Fruit fly (Drosophila melanogaster) whole organism, embryonic: ENCODE data around the gene hang.

Experiments
- ATbp ChIP-seq: fragments of 200-800 bp; sonication (Bioruptor generic); optimal IDR thresholded peaks from 2 replicates; lab custom pipeline; 2017; ENCODE audit warnings: missing biosample characterization, mild to moderate bottlenecking, missing genetic modification characterization, missing genetic modification reagents
- Abd-B ChIP-seq: fragments of 200-800 bp; sonication (Bioruptor generic); optimal IDR thresholded peaks from 2 replicates; lab custom pipeline; 2018; ENCODE audit warnings: missing biosample characterization, mild to moderate bottlenecking, missing genetic modification characterization, moderate library complexity
- CG11456 ChIP-seq: fragments of 200-800 bp; sonication (Bioruptor generic); IDR thresholded peaks from 3 replicates; pipeline ENCODE4 v1.3.6; 2022; ENCODE audit warnings: missing biosample characterization, missing genetic modification characterization
- CG12071 ChIP-seq: fragments of 200-800 bp; sonication (Bioruptor generic); optimal IDR thresholded peaks from 3 replicates; lab custom pipeline; 2018; ENCODE audit warnings: missing biosample characterization, mild to moderate bottlenecking, missing genetic modification characterization
- CG12769 ChIP-seq: fragments of 200-800 bp; sonication (Bioruptor generic); optimal IDR thresholded peaks from 2 replicates; lab custom pipeline; 2019; ENCODE audit warnings: missing biosample characterization, mild to moderate bottlenecking, missing genetic modification characterization, moderate library complexity
- CG13296 ChIP-seq: fragments of 200-800 bp; sonication (Bioruptor generic); optimal IDR thresholded peaks from 3 replicates; lab custom pipeline; 2018; ENCODE audit warnings: missing biosample characterization, mild to moderate bottlenecking, missing genetic modification characterization
- CG15514 ChIP-seq: fragments of 200-800 bp; sonication (Bioruptor generic); optimal IDR thresholded peaks from 3 replicates; lab custom pipeline; 2017; ENCODE audit warnings: missing biosample characterization, missing genetic modification characterization, mild to moderate bottlenecking, moderate library complexity, missing genetic modification reagents
- CG17359 ChIP-seq: fragments of 200-800 bp; sonication (Bioruptor generic); optimal IDR thresholded peaks from 3 replicates; lab custom pipeline; 2018; ENCODE audit warnings: missing biosample characterization, mild to moderate bottlenecking, missing genetic modification characterization, moderate library complexity
- CG1792 ChIP-seq: fragments of 200-800 bp; sonication (Bioruptor generic); optimal IDR thresholded peaks from 2 replicates; lab custom pipeline; 2016; ENCODE audit warnings: missing biosample characterization, missing genetic modification characterization
- CG32532 ChIP-seq: fragments of 200-800 bp; sonication (Bioruptor generic); IDR thresholded peaks from 2 replicates; pipeline ENCODE4 v1.3.6; 2022; ENCODE audit warnings: missing biosample characterization, missing genetic modification characterization
- CG34224 ChIP-seq: fragments of 200-800 bp; sonication (Bioruptor generic); IDR thresholded peaks from 3 replicates; pipeline ENCODE4 v1.3.6; 2022; ENCODE audit warnings: missing biosample characterization, missing genetic modification characterization; ENCODE audit not compliant: partially characterized antibody
- CG34376 ChIP-seq: fragments of 200-800 bp; sonication (Bioruptor generic); optimal IDR thresholded peaks from 2 replicates; lab custom pipeline; 2018; ENCODE audit warnings: missing biosample characterization, mild to moderate bottlenecking, missing genetic modification characterization
- CG4707 ChIP-seq: fragments of 200-800 bp; sonication (Bioruptor generic); optimal IDR thresholded peaks from 2 replicates; lab custom pipeline; 2018; ENCODE audit warnings: missing biosample characterization, mild to moderate bottlenecking, missing genetic modification characterization, moderate library complexity
- CG5953 ChIP-seq: fragments of 200-800 bp; sonication (Bioruptor generic); IDR thresholded peaks from 2 replicates; pipeline ENCODE4 v1.3.6; 2022; ENCODE audit warnings: missing biosample characterization, missing genetic modification characterization
- CG6654 ChIP-seq: fragments of 200-800 bp; sonication (Bioruptor generic); optimal IDR thresholded peaks from 2 replicates; lab custom pipeline; 2017; ENCODE audit warnings: missing biosample characterization, mild to moderate bottlenecking, missing genetic modification characterization
- CG6689 ChIP-seq: fragments of 200-800 bp; sonication (Bioruptor generic); IDR thresholded peaks from 2 replicates; pipeline ENCODE4 v1.3.6; 2022; ENCODE audit warnings: missing biosample characterization, missing genetic modification characterization
- CG7987 ChIP-seq: fragments of 200-800 bp; sonication (Bioruptor generic); optimal IDR thresholded peaks from 2 replicates; lab custom pipeline; 2018; ENCODE audit warnings: missing biosample characterization, mild to moderate bottlenecking, missing genetic modification characterization, moderate library complexity
- D19B ChIP-seq: fragments of 200-800 bp; sonication (Bioruptor generic); optimal IDR thresholded peaks from 2 replicates; lab custom pipeline; 2017; ENCODE audit warnings: missing biosample characterization, mild to moderate bottlenecking, missing genetic modification characterization
- Dad ChIP-seq: fragments of 200-800 bp; sonication (Bioruptor generic); optimal IDR thresholded peaks from 3 replicates; lab custom pipeline; 2016; ENCODE audit warnings: missing biosample characterization, missing genetic modification characterization
- Dbx ChIP-seq: fragments of 200-800 bp; sonication (Bioruptor generic); IDR thresholded peaks from 3 replicates; pipeline ENCODE4 v1.3.6; 2022; ENCODE audit warnings: missing biosample characterization, missing genetic modification characterization
- Deaf1 ChIP-seq: fragments of 200-800 bp; optimal IDR thresholded peaks from 3 replicates; lab custom pipeline; 2019; ENCODE audit warnings: missing biosample characterization, mild to moderate bottlenecking, missing genetic modification characterization, moderate library complexity
- Elba2 ChIP-seq: fragments of 200-800 bp; sonication (Bioruptor generic); optimal IDR thresholded peaks from 3 replicates; lab custom pipeline; 2016; ENCODE audit warnings: missing biosample characterization, missing genetic modification characterization
- Fer1 ChIP-seq: fragments of 200-800 bp; sonication (Bioruptor generic); optimal IDR thresholded peaks from 2 replicates; lab custom pipeline; 2017; ENCODE audit warnings: missing biosample characterization, mild to moderate bottlenecking, missing genetic modification characterization
- H15 ChIP-seq: fragments of 200-800 bp; sonication (Bioruptor generic); IDR thresholded peaks from 3 replicates; pipeline ENCODE4 v1.3.6; 2022; ENCODE audit warnings: missing biosample characterization, missing genetic modification characterization
- Lhr ChIP-seq: fragments of 200-800 bp; sonication (Bioruptor generic); optimal IDR thresholded peaks from 3 replicates; lab custom pipeline; 2017; ENCODE audit warnings: mild to moderate bottlenecking, missing biosample characterization, missing genetic modification reagents, missing genetic modification characterization
- Meics ChIP-seq: fragments of 200-800 bp; sonication (Bioruptor generic); optimal IDR thresholded peaks from 2 replicates; lab custom pipeline; 2017; ENCODE audit warnings: missing biosample characterization, mild to moderate bottlenecking, missing genetic modification characterization
- NC2α ChIP-seq: fragments of 200-800 bp; sonication (Bioruptor generic); optimal IDR thresholded peaks from 2 replicates; lab custom pipeline; 2016; ENCODE audit warnings: missing biosample characterization, missing genetic modification characterization
- NC2β ChIP-seq: fragments of 200-800 bp; sonication (Bioruptor generic); optimal IDR thresholded peaks from 2 replicates; lab custom pipeline; 2016; ENCODE audit warnings: missing biosample characterization, missing genetic modification characterization
- PHDP ChIP-seq: fragments of 200-800 bp; sonication (Bioruptor generic); optimal IDR thresholded peaks from 3 replicates; lab custom pipeline; 2018; ENCODE audit warnings: missing biosample characterization, mild to moderate bottlenecking, missing genetic modification characterization, moderate library complexity
- Pdp1 ChIP-seq, 2 experiments: fragments of 200-800 bp; sonication (Bioruptor generic); optimal IDR thresholded peaks; 3 replicates each; lab custom pipeline; 2016; ENCODE audit warnings: missing biosample characterization in 2 of 2, missing genetic modification characterization in 2 of 2, mild to moderate bottlenecking in 1 of 2, moderate library complexity in 1 of 2
- Ptx1 ChIP-seq: fragments of 200-800 bp; sonication (Bioruptor generic); IDR thresholded peaks from 2 replicates; pipeline ENCODE4 v1.3.6; 2022; ENCODE audit warnings: missing biosample characterization, missing genetic modification characterization
- Xrp1 ChIP-seq: fragments of 200-800 bp; sonication (Bioruptor generic); IDR thresholded peaks from 2 replicates; pipeline ENCODE4 v1.3.6; 2022; ENCODE audit warnings: missing biosample characterization, missing genetic modification characterization
- az2 ChIP-seq: fragments of 200-800 bp; sonication (Bioruptor generic); optimal IDR thresholded peaks from 3 replicates; lab custom pipeline; 2016; ENCODE audit warnings: missing biosample characterization, missing genetic modification characterization
- dmrt99B ChIP-seq: fragments of 200-800 bp; sonication (Bioruptor generic); optimal IDR thresholded peaks from 2 replicates; lab custom pipeline; 2018; ENCODE audit warnings: missing biosample characterization, mild to moderate bottlenecking, missing genetic modification characterization, moderate library complexity
- ems ChIP-seq: fragments of 200-800 bp; sonication (Bioruptor generic); optimal IDR thresholded peaks from 3 replicates; lab custom pipeline; 2016; ENCODE audit warnings: missing biosample characterization, missing genetic modification characterization
- fd3F ChIP-seq: fragments of 200-800 bp; sonication (Bioruptor generic); optimal IDR thresholded peaks from 2 replicates; lab custom pipeline; 2018; ENCODE audit warnings: missing biosample characterization, mild to moderate bottlenecking, missing genetic modification characterization, moderate library complexity
- gcm2 ChIP-seq: fragments of 200-800 bp; sonication (Bioruptor generic); optimal IDR thresholded peaks from 2 replicates; lab custom pipeline; 2016; ENCODE audit warnings: missing biosample characterization, missing genetic modification characterization
- h ChIP-seq: fragments of >200 bp; optimal IDR thresholded peaks from 2 replicates; lab custom pipeline; 2017
- hb ChIP-seq: fragments of 200-800 bp; sonication (Bioruptor generic); IDR thresholded peaks from 3 replicates; pipeline ENCODE4 v1.3.6; 2022; ENCODE audit warnings: missing biosample characterization, missing genetic modification characterization; ENCODE audit not compliant: partially characterized antibody
- jing ChIP-seq: fragments of 200-800 bp; sonication (Bioruptor generic); optimal IDR thresholded peaks from 2 replicates; lab custom pipeline; 2018; ENCODE audit warnings: missing biosample characterization, mild to moderate bottlenecking, missing genetic modification characterization
- kah ChIP-seq: fragments of 200-800 bp; sonication (Bioruptor generic); optimal IDR thresholded peaks from 2 replicates; lab custom pipeline; 2018; ENCODE audit warnings: missing biosample characterization, mild to moderate bottlenecking, missing genetic modification characterization
- lab ChIP-seq: fragments of 200-800 bp; sonication (Bioruptor generic); optimal IDR thresholded peaks from 3 replicates; lab custom pipeline; 2017; ENCODE audit warnings: missing biosample characterization, missing genetic modification characterization, mild to moderate bottlenecking, moderate library complexity, missing genetic modification reagents
- pan ChIP-seq, 4 experiments: fragments of >200 bp in 3 of 4; fragments of 200-800 bp in 1 of 4; sonication (Bioruptor generic) in 1 of 4; optimal IDR thresholded peaks in 3 of 4; IDR thresholded peaks in 1 of 4; 2 replicates each; pipeline versions ENCODE4 v1.3.6 to Lab custom; 2017 to 2022; ENCODE audit warnings: missing biosample characterization in 2 of 4, missing genetic modification characterization in 2 of 4, mixed read lengths in 1 of 4
- ranshi ChIP-seq: fragments of 200-800 bp; sonication (Bioruptor generic); IDR thresholded peaks from 2 replicates; pipeline ENCODE4 v1.3.6; 2022; ENCODE audit warnings: missing biosample characterization, missing genetic modification characterization
- sens ChIP-seq: fragments of 200-800 bp; sonication (Bioruptor generic); peaks from one replicate; lab custom pipeline; 2016; ENCODE audit warnings: missing biosample characterization, missing genetic modification characterization
- stwl ChIP-seq: fragments of 200-800 bp; sonication (Bioruptor generic); optimal IDR thresholded peaks from 3 replicates; lab custom pipeline; 2018; ENCODE audit warnings: missing biosample characterization, mild to moderate bottlenecking, missing genetic modification characterization, moderate library complexity
- z ChIP-seq: fragments of 200-800 bp; sonication (Bioruptor generic); IDR thresholded peaks from 3 replicates; pipeline ENCODE4 v1.3.6; 2022; ENCODE audit warnings: missing biosample characterization, missing genetic modification characterization

The hang gene

DNA sequence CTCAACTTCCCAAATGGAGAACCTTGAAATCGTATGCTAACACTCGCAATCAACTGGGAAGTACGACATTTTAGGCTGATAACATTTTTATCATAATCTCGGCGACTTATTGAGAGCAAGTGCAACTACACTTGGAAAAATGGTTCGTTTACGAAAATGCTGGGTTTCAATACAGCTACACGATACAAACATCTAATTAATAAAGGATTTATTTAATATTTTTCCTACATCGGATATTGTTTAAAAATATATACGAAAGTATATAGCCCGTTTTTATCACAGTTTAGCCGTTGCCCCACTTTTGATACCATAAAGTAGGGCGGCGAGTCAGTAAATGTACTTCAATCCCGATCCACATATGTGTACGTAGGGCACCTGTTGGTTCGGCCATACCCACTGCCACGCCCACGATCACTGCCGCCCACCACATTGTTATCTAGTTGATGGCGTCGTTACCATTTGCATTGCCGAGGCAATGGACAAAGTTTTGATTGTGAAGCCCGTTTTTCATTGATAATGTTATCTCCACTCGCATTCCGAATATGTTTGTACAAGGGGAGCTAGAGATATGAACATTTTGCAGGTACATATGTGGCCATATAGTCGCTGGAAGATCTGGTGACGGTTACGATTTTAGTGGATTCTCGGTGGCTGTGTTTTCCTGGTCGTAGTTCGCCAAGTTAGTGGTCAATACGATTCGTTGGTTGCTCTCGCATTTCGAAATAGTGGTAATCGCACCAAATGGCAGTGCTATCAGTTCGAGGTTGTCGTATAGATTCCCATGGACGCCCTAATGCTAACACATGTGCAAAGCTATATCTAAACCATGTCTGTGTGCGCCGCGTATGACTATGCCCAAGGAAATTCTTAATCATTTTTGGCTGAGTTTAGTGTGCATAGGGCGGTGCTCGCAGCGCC lies 7.9 kb upstream of the hang start, which contains the start of gene Traf-like (continued):
- no peak for TF ChIP-seq CG4707 (GFP tag; lab: Kevin White, UChicago)
- no peak for TF ChIP-seq CG1792 (GFP tag; lab: Kevin White, UChicago)
- 0 out of 2 replicates have a peak, but pooled peaks have one; percentile 34 for TF ChIP-seq ranshi (GFP tag; lab: Robert Waterston, UW)
- no peak for TF ChIP-seq CG34224
- TF ChIP-seq Xrp1 (GFP tag; lab: Robert Waterston, UW) = peak; percentile 32; the same call in 1 of the 2 replicates
- TF ChIP-seq gcm2 = no peak
- no peak for TF ChIP-seq CG5953 (GFP tag; lab: Robert Waterston, UW)
- TF ChIP-seq CG6689 (GFP tag; lab: Robert Waterston, UW) = 0 out of 2 replicates have a peak, but pooled peaks have one; percentile 22
- TF ChIP-seq Deaf1 (tag; lab: Kevin White, UChicago) = no peak
- peak; percentile 33; the same call in 1 of the 2 replicates for TF ChIP-seq Ptx1 (GFP tag; lab: Robert Waterston, UW)
- TF ChIP-seq NC2α (GFP tag; lab: Kevin White, UChicago) = no peak
- TF ChIP-seq CG32532 (GFP tag; lab: Robert Waterston, UW) = peak; percentile 37; the same call in 1 of the 2 replicates
- TF ChIP-seq ems (GFP tag; lab: Kevin White, UChicago) = no peak
- no peak for TF ChIP-seq kah (GFP tag; lab: Kevin White, UChicago)
- peak; percentile 63 for TF ChIP-seq dmrt99B
- TF ChIP-seq CG11456 (GFP tag; lab: Robert Waterston, UW) = no peak
- TF ChIP-seq Dad (GFP tag; lab: Kevin White, UChicago) = no peak
- TF ChIP-seq hb (GFP tag; lab: Robert Waterston, UW) = no peak
- TF ChIP-seq stwl (tag; lab: Kevin White, UChicago) = no peak
- no peak for TF ChIP-seq jing (GFP tag; lab: Kevin White, UChicago)
- no peak for TF ChIP-seq Dbx (GFP tag; lab: Robert Waterston, UW)
- no peak for TF ChIP-seq z (GFP tag; lab: Robert Waterston, UW)
- TF ChIP-seq Lhr (GFP tag; lab: Kevin White, UChicago) = no peak
- TF ChIP-seq NC2β = no peak
- TF ChIP-seq Abd-B (GFP tag; lab: Kevin White, UChicago) = no peak

DNA sequence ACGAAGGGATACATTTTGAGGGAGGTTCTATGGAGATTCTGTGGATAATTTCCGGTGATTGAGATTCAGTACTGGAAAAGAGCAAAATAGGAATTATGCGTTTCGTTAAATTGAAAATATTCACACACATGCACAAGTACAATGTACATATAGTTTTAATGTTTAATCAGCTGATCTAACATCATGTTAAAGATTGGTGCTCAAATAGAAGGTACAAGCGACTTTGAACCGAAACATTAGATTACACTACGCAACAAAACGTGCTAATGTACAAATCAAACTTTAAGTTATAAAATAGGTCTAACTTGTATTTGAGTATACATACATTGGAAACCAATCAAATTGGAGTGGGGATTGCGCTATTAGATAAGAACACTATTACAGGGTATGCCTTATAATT lies 2.6 kb upstream of the hang start:
- TF ChIP-seq CG7987 (GFP tag; lab: Kevin White, UChicago) (peak; percentile 35), fd3F (GFP tag; lab: Kevin White, UChicago) (peak; percentile 10), az2 (GFP tag; lab: Kevin White, UChicago) (no peak), Fer1 (GFP tag; lab: Kevin White, UChicago) (peak; percentile 50), sens (GFP tag; lab: Kevin White, UChicago) (peak; percentile 76), lab (GFP tag; lab: Kevin White, UChicago) (peak; percentile 68), CG17359 (tag; lab: Kevin White, UChicago) (peak; percentile 34), CG34376 (GFP tag; lab: Kevin White, UChicago) (peak; percentile 28), ATbp (peak; percentile 34), CG6654 (GFP tag; lab: Kevin White, UChicago) (no peak), D19B (GFP tag; lab: Kevin White, UChicago) (peak; percentile 67), PHDP (tag; lab: Kevin White, UChicago) (peak; percentile 12), h (lab: Kevin White, UChicago) (no peak), H15 (GFP tag; lab: Robert Waterston, UW) (no peak), CG12769 (tag; lab: Kevin White, UChicago) (peak; percentile 23), CG12071 (GFP tag; lab: Kevin White, UChicago) (peak; percentile 51), CG6689 (GFP tag; lab: Robert Waterston, UW) (no peak), CG15514 (GFP tag; lab: Kevin White, UChicago) (peak; percentile 34), Elba2 (GFP tag; lab: Kevin White, UChicago) (no peak), pan (optimal IDR thresholded peaks at IDR 0.05; lab: Kevin White, UChicago) (no peak), pan (GFP tag; optimal IDR thresholded peaks at IDR 0.05 in 1 of 2, IDR thresholded peaks at IDR 0.05 in 1 of 2) (peak in 1 of 2 experiments; percentile 14), CG13296 (peak; percentile 52), Meics (GFP tag; lab: Kevin White, UChicago) (peak; percentile 3), Pdp1 (GFP tag; optimal IDR thresholded peaks at IDR 0.05; lab: Kevin White, UChicago) (peak in 1 of 2 experiments; percentile 28)
